Fruit fly (Drosophila melanogaster) whole organism, adult: ENCODE results near the gene CG2962.

Experiments used
- CG1620 ChIP-seq: fragments of 200-800 bp; sonication (Bioruptor generic); optimal IDR thresholded peaks from 2 replicates; lab custom pipeline; 2016; ENCODE audit warnings: missing biosample characterization, missing genetic modification characterization
- Mnt ChIP-seq: fragments of 200-800 bp; sonication (Bioruptor generic); optimal IDR thresholded peaks from 2 replicates; lab custom pipeline; 2016; ENCODE audit warnings: missing biosample characterization, mild to moderate bottlenecking, missing genetic modification characterization

DNA sequence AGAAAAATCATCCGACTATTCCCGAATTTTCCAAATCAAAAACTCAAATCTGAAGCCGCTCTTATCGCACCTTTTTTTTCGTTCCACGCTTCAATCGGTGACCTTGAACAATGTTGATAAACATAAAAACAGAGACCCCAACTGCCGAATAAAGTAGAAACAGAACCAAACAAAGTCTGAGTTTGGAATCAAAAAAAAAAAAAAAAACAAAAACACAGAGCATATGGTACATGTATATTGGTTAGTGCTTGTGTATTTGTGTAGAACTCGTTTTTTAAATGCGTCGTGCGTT is 47.5 kb upstream of the CG2962 start:
- TF ChIP-seq CG1620 (no peak), Mnt (GFP tag; lab: Kevin White, UChicago) (no peak)
